Worm (Caenorhabditis elegans): ENCODE measurements around the gene bcas-2.

Gene bcas-2

ce11 chrIII:6202440-6202839 lies 43.2 kb downstream of the bcas-2 start:
- TF ChIP-seq tbx-2 (tag; optimal IDR thresholded peaks at IDR 0.05) (no peak), nhr-77 (tag; optimal IDR thresholded peaks at IDR 0.05) (no peak), pha-4 (tag; optimal IDR thresholded peaks at IDR 0.05) (no peak), fkh-10 (GFP tag; optimal IDR thresholded peaks at IDR 0.05) (no peak), ama-1 (optimal IDR thresholded peaks at IDR 0.05) (no peak), ZK546.5 (tag; optimal IDR thresholded peaks at IDR 0.05) (no peak), egl-5 (tag; optimal IDR thresholded peaks at IDR 0.05) (no peak), unc-39 (tag; optimal IDR thresholded peaks at IDR 0.05) (no peak), nhr-12 (tag; optimal IDR thresholded peaks at IDR 0.05) (no peak), ceh-28 (tag; optimal IDR thresholded peaks at IDR 0.05) (no peak), unc-62 (GFP tag; optimal IDR thresholded peaks at IDR 0.05) (no peak), skn-1 (tag; optimal IDR thresholded peaks at IDR 0.05) (no peak), daf-12 (tag; optimal IDR thresholded peaks at IDR 0.05) (no peak)

- TF ChIP-seq lsy-12 (tag; optimal IDR thresholded peaks at IDR 0.05) = no peak
Observed at ce11 chrIII:6201325-6201724, 44.3 kb downstream of the bcas-2 start.

- no peak for TF ChIP-seq ceh-16 (tag; optimal IDR thresholded peaks at IDR 0.05)
- TF ChIP-seq elt-2 (tag; optimal IDR thresholded peaks at IDR 0.05) = peak; percentile 38
- peak; percentile 22 for TF ChIP-seq pqm-1 (tag; optimal IDR thresholded peaks at IDR 0.05)
- TF ChIP-seq lsy-12 (tag; optimal IDR thresholded peaks at IDR 0.05) = peak; percentile 25
- no peak for TF ChIP-seq nhr-12 (tag; optimal IDR thresholded peaks at IDR 0.05)
- no peak for TF ChIP-seq elt-3 (tag; optimal IDR thresholded peaks at IDR 0.05)
- TF ChIP-seq eor-1 (tag; optimal IDR thresholded peaks at IDR 0.05) = no peak
- TF ChIP-seq ceh-9 (tag; optimal IDR thresholded peaks at IDR 0.05) = no peak
- no peak for TF ChIP-seq egl-27 (tag; optimal IDR thresholded peaks at IDR 0.05)
- TF ChIP-seq jun-1 (tag; optimal IDR thresholded peaks at IDR 0.05) = peak; percentile 30
- peak; percentile 22 for TF ChIP-seq R02D3.7 (tag; optimal IDR thresholded peaks at IDR 0.05)
- TF ChIP-seq egl-5 (tag; optimal IDR thresholded peaks at IDR 0.05) = peak; percentile 10
- TF ChIP-seq nhr-43 (tag; optimal IDR thresholded peaks at IDR 0.05; ENCODE audit: poor library complexity, severe bottlenecking) = peak; percentile 0
- TF ChIP-seq lin-39 (tag; optimal IDR thresholded peaks at IDR 0.05) = peak; percentile 12
- TF ChIP-seq nhr-23 (tag; optimal IDR thresholded peaks at IDR 0.05) = peak; percentile 39
- peak; percentile 75 for TF ChIP-seq pha-4 (tag; optimal IDR thresholded peaks at IDR 0.05)
- TF ChIP-seq lin-15B (tag; optimal IDR thresholded peaks at IDR 0.05) = peak; percentile 71
- TF ChIP-seq ama-1 (optimal IDR thresholded peaks at IDR 0.05) = peak; percentile 53
- TF ChIP-seq nhr-67 (tag; optimal IDR thresholded peaks at IDR 0.05) = no peak
- TF ChIP-seq skn-1 (tag; optimal IDR thresholded peaks at IDR 0.05) = peak; percentile 98
- no peak for TF ChIP-seq sea-2 (GFP tag; optimal IDR thresholded peaks at IDR 0.05)
- TF ChIP-seq fkh-10 (GFP tag; optimal IDR thresholded peaks at IDR 0.05) = no peak
- peak; percentile 62 for TF ChIP-seq ceh-28 (tag; optimal IDR thresholded peaks at IDR 0.05)
- TF ChIP-seq nfya-1 (tag; optimal IDR thresholded peaks at IDR 0.05; ENCODE audit: insufficient read depth) = peak; percentile 69
- no peak for TF ChIP-seq nhr-28 (tag; optimal IDR thresholded peaks at IDR 0.05)
- TF ChIP-seq nhr-25 (tag; optimal IDR thresholded peaks at IDR 0.05) = peak; percentile 38
- no peak for TF ChIP-seq fkh-2 (tag; optimal IDR thresholded peaks at IDR 0.05)
- TF ChIP-seq hmg-11 (tag; optimal IDR thresholded peaks at IDR 0.05) = peak; percentile 56
Observed at ce11 chrIII:6198378-6199234, 47.0 kb downstream of the bcas-2 start, which contains the start of the genes C23G10.7 and rpn-2. Gene C23G10.7 (minus strand): TSS chrIII:6198414. Gene rpn-2 (plus strand): TSS chrIII:6199184.

DNA sequence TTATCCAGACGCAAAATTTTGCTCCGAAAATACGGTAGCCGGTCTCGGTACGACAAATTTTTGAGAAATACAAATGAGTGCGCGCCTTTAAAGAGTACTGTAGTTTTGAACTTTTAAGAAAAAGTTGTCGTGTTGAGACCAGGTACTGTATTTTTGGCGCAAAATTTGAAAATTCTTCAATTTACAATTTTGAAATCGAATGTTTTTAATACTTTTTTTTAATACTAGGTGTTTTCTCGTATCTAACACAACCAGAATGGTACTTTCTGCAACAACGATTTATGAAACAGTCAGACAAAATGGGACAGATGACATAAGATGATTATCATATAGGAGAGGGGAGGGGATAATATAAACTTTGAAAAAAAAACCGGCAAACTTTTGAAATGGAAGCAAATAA lies 49.9 kb downstream of the bcas-2 start:
- TF ChIP-seq nhr-237 (tag; optimal IDR thresholded peaks at IDR 0.05) = no peak
- TF ChIP-seq elt-3 (tag; optimal IDR thresholded peaks at IDR 0.05) = no peak
- no peak for TF ChIP-seq snpc-4 (tag; optimal IDR thresholded peaks at IDR 0.05)
- TF ChIP-seq nhr-77 (tag; optimal IDR thresholded peaks at IDR 0.05) = no peak
- no peak for TF ChIP-seq mdl-1 (tag; optimal IDR thresholded peaks at IDR 0.05)
- TF ChIP-seq eor-1 (tag; optimal IDR thresholded peaks at IDR 0.05) = no peak
- no peak for TF ChIP-seq ceh-16 (tag; optimal IDR thresholded peaks at IDR 0.05)
- TF ChIP-seq pqm-1 (tag; optimal IDR thresholded peaks at IDR 0.05) = no peak
